Fruit fly (Drosophila melanogaster): ENCODE results near the gene Cyp4e3.

Gene Cyp4e3

DNA sequence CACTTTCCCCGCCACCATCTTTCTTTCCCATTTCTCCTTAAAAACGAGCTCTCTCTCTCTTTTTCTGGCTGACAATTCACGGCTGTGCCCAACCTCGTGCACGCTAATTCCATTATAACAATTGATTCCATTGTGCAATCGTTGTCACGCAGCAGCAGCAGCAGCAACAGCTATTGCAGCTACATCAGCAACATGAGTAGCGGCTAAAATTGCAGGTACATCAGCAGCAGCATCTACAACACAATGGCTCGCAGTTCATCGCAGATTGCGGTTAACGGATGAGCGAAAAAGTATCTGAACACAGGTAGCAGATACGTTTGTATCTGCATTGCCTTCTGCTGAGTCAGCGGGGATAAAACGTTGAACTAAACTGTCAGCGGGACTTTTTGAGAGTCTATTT lies 44.6 kb downstream of the Cyp4e3 start:
- TF ChIP-seq CG15601 (tag; optimal IDR thresholded peaks at IDR 0.05) (no peak), CG3281 (GFP tag; optimal IDR thresholded peaks at IDR 0.05) (no peak), Pdp1 (GFP tag; optimal IDR thresholded peaks at IDR 0.05) (peak in 1 of 2 experiments; percentile 32), zen (tag; optimal IDR thresholded peaks at IDR 0.05) (peak; percentile 59), tll (GFP tag; optimal IDR thresholded peaks at IDR 0.05) (peak in 1 of 2 experiments; percentile 38), ro (GFP tag; IDR thresholded peaks at IDR 0.05) (no peak), corto (GFP tag; optimal IDR thresholded peaks at IDR 0.05) (no peak), D (optimal IDR thresholded peaks at IDR 0.05) (peak; percentile 58), D (GFP tag; optimal IDR thresholded peaks at IDR 0.05) (no peak), CG15479 (GFP tag; optimal IDR thresholded peaks at IDR 0.05) (peak; percentile 97)

dm6 chr2L:9704343-9704742 lies 45.5 kb downstream of the Cyp4e3 start:
- peak; percentile 69 for TF ChIP-seq crol (GFP tag; IDR thresholded peaks at IDR 0.05)
- TF ChIP-seq Pdp1 (GFP tag; optimal IDR thresholded peaks at IDR 0.05) = no peak
- TF ChIP-seq onecut (GFP tag; IDR thresholded peaks at IDR 0.05) = no peak
- peak; percentile 11 for TF ChIP-seq nom (GFP tag; optimal IDR thresholded peaks at IDR 0.05)
- no peak for TF ChIP-seq CG3163 (GFP tag; optimal IDR thresholded peaks at IDR 0.05)
- no peak for TF ChIP-seq ab (GFP tag; optimal IDR thresholded peaks at IDR 0.05)
- TF ChIP-seq Med (GFP tag) = peak; percentile 55
- TF ChIP-seq CG7963 (GFP tag; IDR thresholded peaks at IDR 0.05; ENCODE audit: partially characterized antibody) = no peak
- TF ChIP-seq mam (GFP tag; optimal IDR thresholded peaks at IDR 0.05) = no peak
- TF ChIP-seq sqz (GFP tag; optimal IDR thresholded peaks at IDR 0.05) = peak; percentile 8
- no peak for TF ChIP-seq CG15601 (tag; optimal IDR thresholded peaks at IDR 0.05)
- TF ChIP-seq otp (GFP tag; IDR thresholded peaks at IDR 0.05) = no peak
- no peak for TF ChIP-seq CG3995 (GFP tag; optimal IDR thresholded peaks at IDR 0.05)
- no peak for TF ChIP-seq br (optimal IDR thresholded peaks at IDR 0.05)
- TF ChIP-seq Asciz (GFP tag; optimal IDR thresholded peaks at IDR 0.05) = no peak
- TF ChIP-seq hb (GFP tag; IDR thresholded peaks at IDR 0.05; ENCODE audit: partially characterized antibody) = no peak
- peak; percentile 70 for TF ChIP-seq pros (GFP tag; optimal IDR thresholded peaks at IDR 0.05)
- TF ChIP-seq CG12769 (tag; optimal IDR thresholded peaks at IDR 0.05) = no peak
- TF ChIP-seq CG32772 (GFP tag; IDR thresholded peaks at IDR 0.05) = no peak
- TF ChIP-seq Taf1 (GFP tag; IDR thresholded peaks at IDR 0.05) = no peak
- TF ChIP-seq tx (GFP tag; optimal IDR thresholded peaks at IDR 0.05) = no peak

- TF ChIP-seq sens-2 (GFP tag; IDR thresholded peaks at IDR 0.05) = 0 out of 2 replicates have a peak, but pooled peaks have one; percentile 11
- TF ChIP-seq Pdp1 (GFP tag; optimal IDR thresholded peaks at IDR 0.05) = peak in 1 of 2 experiments; percentile 44
- TF ChIP-seq grn (GFP tag; optimal IDR thresholded peaks at IDR 0.05) = peak; percentile 49
- TF ChIP-seq sens (GFP tag) = peak; percentile 13
- TF ChIP-seq sd (tag; optimal IDR thresholded peaks at IDR 0.05) = peak; percentile 46
- TF ChIP-seq CG34376 (GFP tag; optimal IDR thresholded peaks at IDR 0.05) = peak; percentile 48
- TF ChIP-seq Antp (GFP tag; optimal IDR thresholded peaks at IDR 0.05) = no peak
- TF ChIP-seq gcm (GFP tag; optimal IDR thresholded peaks at IDR 0.05) = peak; percentile 8
- TF ChIP-seq gsb (GFP tag; IDR thresholded peaks at IDR 0.05) = no peak
- peak; percentile 52 for TF ChIP-seq exex (tag; optimal IDR thresholded peaks at IDR 0.05)
- no peak for TF ChIP-seq ac (GFP tag; optimal IDR thresholded peaks at IDR 0.05)
- peak; percentile 34 for TF ChIP-seq CG10543 (GFP tag; optimal IDR thresholded peaks at IDR 0.05)
- peak; percentile 38 for TF ChIP-seq sug (tag; optimal IDR thresholded peaks at IDR 0.05)
- TF ChIP-seq Med (GFP tag) = peak; percentile 26
Observed at dm6 chr2L:9703000-9703399, 46.9 kb downstream of the Cyp4e3 start.

Measured in whole organism, embryonic.